Fruit fly (Drosophila melanogaster) whole organism: ENCODE measurements around the gene zpg.

Source experiments
- Dll ChIP-seq: fragments of >200 bp; optimal IDR thresholded peaks from 2 replicates; lab custom pipeline; 2017
- pan ChIP-seq: fragments of >200 bp; optimal IDR thresholded peaks from 2 replicates; lab custom pipeline; 2017
- usp ChIP-seq: fragments of >200 bp; optimal IDR thresholded peaks from 2 replicates; lab custom pipeline; 2017; ENCODE audit warnings: missing biosample characterization, missing genetic modification characterization, mixed read lengths

DNA sequence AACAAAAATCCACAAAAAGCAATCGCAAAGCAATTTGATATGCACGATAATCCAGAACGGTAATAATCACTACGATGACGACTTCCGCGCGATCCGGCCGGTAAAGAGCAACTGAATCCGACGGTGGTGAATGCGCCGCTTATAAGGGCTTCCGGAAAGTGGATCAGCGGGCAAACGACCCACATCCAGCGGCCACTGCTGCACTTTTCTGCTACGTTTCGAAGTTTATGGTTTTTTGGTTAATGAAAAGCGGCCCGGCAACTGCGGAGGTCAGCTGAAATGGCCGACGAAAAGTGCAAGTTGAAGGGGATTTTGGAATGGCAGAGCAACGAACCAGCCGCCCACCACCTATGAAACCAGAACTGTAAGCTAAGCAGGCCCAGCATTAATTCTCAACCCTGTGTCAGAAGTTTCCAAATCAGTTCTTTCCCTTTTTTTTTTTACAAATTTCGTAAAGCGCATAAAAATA lies 2.5 kb downstream of the zpg start, which contains the start of the genes ndl and Rexo5:
- TF ChIP-seq pan (no peak), usp (GFP tag; lab: Kevin White, UChicago) (no peak), Dll (lab: Kevin White, UChicago) (no peak)
